Fruit fly (Drosophila melanogaster) whole organism, larva: ENCODE data around the gene CG5681.

Source experiments
- noc ChIP-seq: fragments of 200-800 bp; sonication (Bioruptor generic); optimal IDR thresholded peaks from 3 replicates; lab custom pipeline; 2019; ENCODE audit warnings: missing biosample characterization, mild to moderate bottlenecking, missing genetic modification characterization, moderate library complexity

The CG5681 gene

DNA sequence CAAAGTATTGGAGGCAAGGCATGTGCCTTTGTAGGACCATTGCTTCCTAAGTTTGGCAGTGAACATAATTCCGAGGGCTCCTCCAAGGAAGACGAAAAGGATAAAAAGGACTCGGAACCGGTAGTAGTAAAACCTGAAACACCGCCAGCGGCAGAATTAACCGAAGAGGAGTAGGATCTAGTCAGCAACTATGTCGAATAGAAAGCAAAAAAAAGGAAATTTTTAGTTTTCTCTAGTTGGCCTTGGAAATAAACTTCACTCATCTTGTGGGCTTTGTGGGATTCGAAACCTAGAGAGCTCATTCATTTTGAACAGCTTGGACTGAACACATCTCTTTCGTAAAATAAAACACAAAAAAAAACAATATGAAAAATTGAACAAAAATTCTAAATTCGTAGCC is 22.5 kb downstream of the CG5681 start, which contains the start of gene CG31740:
CG31740 (plus strand) TSS at position 301 of the 400 bp plus-strand sequence.
- no peak for TF ChIP-seq noc

DNA sequence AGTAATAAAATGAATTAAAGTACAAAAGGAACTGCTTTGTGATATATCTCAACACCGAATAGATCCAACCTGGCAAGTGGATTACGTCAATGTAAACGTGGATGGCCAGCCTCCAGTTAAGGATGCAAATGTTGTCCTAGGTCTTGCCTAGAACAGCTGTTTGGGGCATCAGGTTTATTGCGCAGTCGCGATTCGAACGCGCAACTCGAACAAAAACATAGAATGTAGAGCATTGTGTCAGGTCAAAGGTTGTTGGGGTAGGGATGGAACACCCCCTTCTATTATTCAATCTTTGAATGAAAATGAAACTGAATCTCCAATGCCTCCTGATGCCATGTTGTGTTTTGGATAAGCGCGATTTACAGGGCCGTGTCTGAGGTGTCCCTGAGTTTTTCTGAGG is 23.5 kb downstream of the CG5681 start:
- TF ChIP-seq noc, result no peak

DNA sequence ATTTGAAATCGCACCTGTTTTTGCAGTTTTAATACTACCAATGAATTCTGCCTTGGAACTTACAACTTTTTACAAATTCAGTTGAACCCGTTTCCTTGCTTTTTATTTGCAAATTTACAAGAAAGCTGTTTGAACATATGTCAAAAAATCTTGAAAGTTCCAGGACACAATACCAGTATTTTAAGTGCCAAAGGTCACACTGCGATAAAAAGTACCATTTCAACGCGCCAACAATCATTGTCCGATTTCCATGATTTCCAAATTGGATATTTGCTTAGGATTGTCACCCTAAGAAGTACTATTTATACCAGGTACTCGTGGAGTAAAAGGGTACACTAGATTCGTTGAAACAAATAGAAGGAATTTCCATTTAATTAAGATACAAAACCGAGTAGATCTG is 25.2 kb downstream of the CG5681 start, which contains the start of gene elfless:
elfless (minus strand) TSS at position 101 of the 400 bp plus-strand sequence.
- no peak for TF ChIP-seq noc

DNA sequence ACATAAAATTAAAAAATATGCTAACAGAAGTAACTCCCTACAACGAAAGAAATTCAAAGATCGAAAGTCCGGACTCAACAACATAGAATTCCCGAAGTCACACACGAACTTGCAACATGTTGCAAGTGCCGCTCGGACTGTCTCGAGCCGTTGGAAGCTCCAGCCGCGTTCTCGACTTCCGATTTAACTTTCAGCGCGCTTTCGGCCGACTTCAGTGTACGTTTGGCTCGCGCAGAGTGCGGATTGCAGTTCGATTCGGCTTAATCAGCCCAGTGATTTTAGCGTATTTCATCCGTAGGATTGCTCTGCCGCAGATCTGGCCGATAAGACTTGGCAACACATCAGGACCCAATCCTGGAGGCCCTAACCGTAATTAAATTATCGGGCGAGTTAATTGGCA is 26.0 kb downstream of the CG5681 start, which contains the start of gene rdo:
rdo (plus strand) TSS at position 213 of the 400 bp plus-strand sequence.
- TF ChIP-seq noc, result no peak

DNA sequence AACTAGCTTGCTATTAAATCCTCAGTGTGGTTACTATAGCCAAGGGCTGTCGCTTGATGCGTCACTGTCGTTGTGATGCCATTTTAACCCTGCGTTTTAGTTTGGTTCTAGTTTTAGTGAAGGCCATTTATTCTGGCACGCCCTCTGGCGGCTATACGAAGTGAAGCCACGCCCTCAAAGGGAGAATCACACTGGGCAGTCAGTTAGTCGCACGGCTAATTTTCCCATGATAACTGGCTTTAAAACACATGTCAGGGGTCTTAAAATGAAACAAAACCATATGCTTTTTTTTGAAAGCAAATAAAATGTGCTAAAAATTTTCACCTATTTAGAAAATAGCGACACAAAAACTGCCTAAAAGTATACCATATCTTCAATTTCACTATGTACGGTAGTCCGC is 46.5 kb downstream of the CG5681 start:
- TF ChIP-seq noc, result no peak
